Fruit fly (Drosophila melanogaster) whole organism, embryonic: Measurements from ENCODE around the gene anchor.

Experiments used
- ATbp ChIP-seq: fragments of 200-800 bp; sonication (Bioruptor generic); optimal IDR thresholded peaks from 2 replicates; lab custom pipeline; 2017; ENCODE audit warnings: missing biosample characterization, mild to moderate bottlenecking, missing genetic modification characterization, missing genetic modification reagents
- Aef1 ChIP-seq: fragments of 200-800 bp; sonication (Bioruptor generic); IDR thresholded peaks from 3 replicates; pipeline ENCODE4 v1.3.6; 2022; ENCODE audit warnings: missing biosample characterization, missing genetic modification characterization
- B-H2 ChIP-seq: fragments of 200-800 bp; sonication (Bioruptor generic); optimal IDR thresholded peaks from 2 replicates; lab custom pipeline; 2018; ENCODE audit warnings: missing biosample characterization, mild to moderate bottlenecking, missing genetic modification characterization
- Bdp1 ChIP-seq: fragments of 200-800 bp; sonication (Bioruptor generic); optimal IDR thresholded peaks from 3 replicates; lab custom pipeline; 2016; ENCODE audit warnings: missing biosample characterization, missing genetic modification characterization
- CG10959 ChIP-seq: fragments of 200-800 bp; sonication (Bioruptor generic); IDR thresholded peaks from 2 replicates; pipeline ENCODE4 v1.3.6; 2022; ENCODE audit warnings: missing biosample characterization, missing genetic modification characterization
- CG11085 ChIP-seq: fragments of 200-800 bp; sonication (Bioruptor generic); IDR thresholded peaks from 2 replicates; pipeline ENCODE4 v1.3.6; 2022; ENCODE audit warnings: missing biosample characterization, missing genetic modification characterization
- CG11560 ChIP-seq: fragments of 200-800 bp; sonication (Bioruptor generic); IDR thresholded peaks from 3 replicates; pipeline ENCODE4 v1.3.6; 2022; ENCODE audit warnings: missing biosample characterization, missing genetic modification characterization
- CG13775 ChIP-seq: fragments of 200-800 bp; sonication (Bioruptor generic); optimal IDR thresholded peaks from 3 replicates; lab custom pipeline; 2017; ENCODE audit warnings: missing biosample characterization, mild to moderate bottlenecking, missing genetic modification characterization
- CG15479 ChIP-seq: fragments of 200-800 bp; sonication (Bioruptor generic); optimal IDR thresholded peaks from 3 replicates; lab custom pipeline; 2019; ENCODE audit warnings: missing biosample characterization, mild to moderate bottlenecking, missing genetic modification characterization, moderate library complexity
- CG17568 ChIP-seq: fragments of 200-800 bp; sonication (Bioruptor generic); optimal IDR thresholded peaks from 2 replicates; lab custom pipeline; 2018; ENCODE audit warnings: missing biosample characterization, mild to moderate bottlenecking, missing genetic modification characterization, moderate library complexity
- CG18262 ChIP-seq: fragments of 200-800 bp; optimal IDR thresholded peaks from 3 replicates; lab custom pipeline; 2019; ENCODE audit warnings: missing biosample characterization, mild to moderate bottlenecking, missing genetic modification characterization, moderate library complexity
- CG2129 ChIP-seq: fragments of 200-800 bp; sonication (Bioruptor generic); IDR thresholded peaks from 2 replicates; pipeline ENCODE4 v1.3.6; 2022; ENCODE audit warnings: missing biosample characterization, missing genetic modification characterization; ENCODE audit not compliant: partially characterized antibody
- CG2202 ChIP-seq: fragments of 200-800 bp; sonication (Bioruptor generic); optimal IDR thresholded peaks from 2 replicates; lab custom pipeline; 2018; ENCODE audit warnings: missing biosample characterization, mild to moderate bottlenecking, missing genetic modification characterization
- CG30431 ChIP-seq: fragments of 200-800 bp; sonication (Bioruptor generic); optimal IDR thresholded peaks from 2 replicates; lab custom pipeline; 2017; ENCODE audit warnings: missing biosample characterization, missing genetic modification characterization
- CG3065 ChIP-seq: fragments of 200-800 bp; sonication (Bioruptor generic); optimal IDR thresholded peaks from 2 replicates; lab custom pipeline; 2016; ENCODE audit warnings: missing biosample characterization, missing genetic modification characterization
- CG3281 ChIP-seq: fragments of 200-800 bp; sonication (Bioruptor generic); optimal IDR thresholded peaks from 3 replicates; lab custom pipeline; 2017; ENCODE audit warnings: missing biosample characterization, mild to moderate bottlenecking, missing genetic modification characterization
- CG4854 ChIP-seq: fragments of 200-800 bp; sonication (Bioruptor generic); optimal IDR thresholded peaks from 2 replicates; lab custom pipeline; 2016; ENCODE audit warnings: missing biosample characterization, missing genetic modification characterization, inconsistent platforms
- CG6854 ChIP-seq: fragments of 200-800 bp; sonication (Bioruptor generic); optimal IDR thresholded peaks from 3 replicates; lab custom pipeline; 2017; ENCODE audit warnings: missing biosample characterization, mild to moderate bottlenecking, missing genetic modification characterization
- CG7987 ChIP-seq: fragments of 200-800 bp; sonication (Bioruptor generic); optimal IDR thresholded peaks from 2 replicates; lab custom pipeline; 2018; ENCODE audit warnings: missing biosample characterization, mild to moderate bottlenecking, missing genetic modification characterization, moderate library complexity
- CG8388 ChIP-seq: fragments of 200-800 bp; sonication (Bioruptor generic); optimal IDR thresholded peaks from 2 replicates; lab custom pipeline; 2019; ENCODE audit warnings: missing biosample characterization, mild to moderate bottlenecking, missing genetic modification characterization, moderate library complexity
- CG9437 ChIP-seq: fragments of 200-800 bp; sonication (Bioruptor generic); optimal IDR thresholded peaks from 2 replicates; lab custom pipeline; 2018; ENCODE audit warnings: missing biosample characterization, mild to moderate bottlenecking, missing genetic modification characterization
- Dll ChIP-seq: fragments of 200-800 bp; sonication (Bioruptor generic); IDR thresholded peaks from 4 replicates; pipeline ENCODE4 v1.3.6; 2022; ENCODE audit warnings: missing biosample characterization, missing genetic modification characterization; ENCODE audit not compliant: partially characterized antibody
- E2f1 ChIP-seq: fragments of 200-800 bp; sonication (Bioruptor generic); IDR thresholded peaks from 2 replicates; pipeline ENCODE4 v1.3.6; 2022; ENCODE audit warnings: missing biosample characterization, missing genetic modification characterization
- Hsf ChIP-seq: fragments of 200-800 bp; sonication (Bioruptor generic); optimal IDR thresholded peaks from 3 replicates; lab custom pipeline; 2016; ENCODE audit warnings: missing biosample characterization, missing genetic modification characterization
- Max ChIP-seq: fragments of 200-800 bp; sonication (Bioruptor generic); optimal IDR thresholded peaks from 2 replicates; lab custom pipeline; 2016; ENCODE audit warnings: missing biosample characterization, mild to moderate bottlenecking, missing genetic modification characterization
- Meics ChIP-seq: fragments of 200-800 bp; sonication (Bioruptor generic); optimal IDR thresholded peaks from 2 replicates; lab custom pipeline; 2017; ENCODE audit warnings: missing biosample characterization, mild to moderate bottlenecking, missing genetic modification characterization
- Oli ChIP-seq: fragments of 200-800 bp; sonication (Bioruptor generic); optimal IDR thresholded peaks from 2 replicates; lab custom pipeline; 2018; ENCODE audit warnings: missing biosample characterization, mild to moderate bottlenecking, missing genetic modification characterization, moderate library complexity
- Pdp1 ChIP-seq, 2 experiments: fragments of 200-800 bp; sonication (Bioruptor generic); optimal IDR thresholded peaks; 3 replicates each; lab custom pipeline; 2016; ENCODE audit warnings: missing biosample characterization in 2 of 2, missing genetic modification characterization in 2 of 2, mild to moderate bottlenecking in 1 of 2, moderate library complexity in 1 of 2
- Ptx1 ChIP-seq: fragments of 200-800 bp; sonication (Bioruptor generic); IDR thresholded peaks from 2 replicates; pipeline ENCODE4 v1.3.6; 2022; ENCODE audit warnings: missing biosample characterization, missing genetic modification characterization
- Sox100B ChIP-seq: fragments of 200-800 bp; sonication (Bioruptor generic); optimal IDR thresholded peaks from 3 replicates; lab custom pipeline; 2018; ENCODE audit warnings: missing biosample characterization, mild to moderate bottlenecking, missing genetic modification characterization
- Sox102F ChIP-seq: fragments of 200-800 bp; sonication (Bioruptor generic); optimal IDR thresholded peaks from 2 replicates; lab custom pipeline; 2018; ENCODE audit warnings: missing biosample characterization, mild to moderate bottlenecking, missing genetic modification characterization, moderate library complexity
- Sry-β ChIP-seq: fragments of 200-800 bp; sonication (Bioruptor generic); optimal IDR thresholded peaks from 2 replicates; lab custom pipeline; 2018; ENCODE audit warnings: missing biosample characterization, mild to moderate bottlenecking, missing genetic modification characterization, moderate library complexity
- bcd ChIP-seq: fragments of 200-800 bp; sonication (Bioruptor generic); optimal IDR thresholded peaks from 2 replicates; lab custom pipeline; 2017; ENCODE audit warnings: missing biosample characterization, mild to moderate bottlenecking, missing genetic modification characterization
- bowl ChIP-seq: fragments of 200-800 bp; sonication (Bioruptor generic); IDR thresholded peaks from 2 replicates; pipeline ENCODE4 v1.3.6; 2022; ENCODE audit warnings: missing biosample characterization, missing genetic modification characterization
- chif ChIP-seq, 2 experiments: fragments of 200-800 bp; sonication (Bioruptor generic); optimal IDR thresholded peaks; 3 replicates each; lab custom pipeline; 2016; ENCODE audit warnings: missing biosample characterization in 2 of 2, missing genetic modification characterization in 2 of 2
- chinmo ChIP-seq: fragments of 200-800 bp; sonication (Bioruptor generic); IDR thresholded peaks from 4 replicates; pipeline ENCODE4 v1.3.6; 2022; ENCODE audit warnings: missing biosample characterization, missing genetic modification characterization; ENCODE audit not compliant: partially characterized antibody
- dysf ChIP-seq: fragments of 200-800 bp; sonication (Bioruptor generic); IDR thresholded peaks from 3 replicates; pipeline ENCODE4 v1.3.6; 2022; ENCODE audit warnings: missing biosample characterization, missing genetic modification characterization
- grau ChIP-seq: fragments of 200-800 bp; optimal IDR thresholded peaks from 3 replicates; lab custom pipeline; 2019; ENCODE audit warnings: missing biosample characterization, mild to moderate bottlenecking, missing genetic modification characterization, moderate library complexity
- gsb-n ChIP-seq: fragments of 200-800 bp; sonication (Bioruptor generic); optimal IDR thresholded peaks from 3 replicates; lab custom pipeline; 2018; ENCODE audit warnings: missing biosample characterization, mild to moderate bottlenecking, missing genetic modification characterization
- hbn ChIP-seq: fragments of 200-800 bp; sonication (Bioruptor generic); IDR thresholded peaks from 2 replicates; pipeline ENCODE4 v1.3.6; 2022; ENCODE audit warnings: missing biosample characterization, missing genetic modification characterization; ENCODE audit not compliant: partially characterized antibody
- lov ChIP-seq, 2 experiments: fragments of 200-800 bp in 1 of 2; fragments of >200 bp in 1 of 2; sonication (Bioruptor generic) in 1 of 2; IDR thresholded peaks in 1 of 2; optimal IDR thresholded peaks in 1 of 2; 2 replicates in 1 of 2; 3 replicates in 1 of 2; pipeline versions ENCODE4 v1.3.6 to Lab custom; 2017 to 2022; ENCODE audit warnings: missing biosample characterization in 1 of 2, missing genetic modification characterization in 1 of 2
- pan ChIP-seq, 4 experiments: fragments of >200 bp in 3 of 4; fragments of 200-800 bp in 1 of 4; sonication (Bioruptor generic) in 1 of 4; optimal IDR thresholded peaks in 3 of 4; IDR thresholded peaks in 1 of 4; 2 replicates each; pipeline versions ENCODE4 v1.3.6 to Lab custom; 2017 to 2022; ENCODE audit warnings: missing biosample characterization in 2 of 4, missing genetic modification characterization in 2 of 4, mixed read lengths in 1 of 4
- schlank ChIP-seq: fragments of 200-800 bp; sonication (Bioruptor generic); optimal IDR thresholded peaks from 2 replicates; lab custom pipeline; 2018; ENCODE audit warnings: missing biosample characterization, mild to moderate bottlenecking, missing genetic modification characterization
- sd ChIP-seq: fragments of 200-800 bp; sonication (Bioruptor generic); optimal IDR thresholded peaks from 3 replicates; lab custom pipeline; 2018; ENCODE audit warnings: missing biosample characterization, mild to moderate bottlenecking, missing genetic modification characterization, moderate library complexity
- slou ChIP-seq: fragments of 200-800 bp; sonication (Bioruptor generic); optimal IDR thresholded peaks from 3 replicates; lab custom pipeline; 2016; ENCODE audit warnings: missing biosample characterization, missing genetic modification characterization
- sug ChIP-seq: fragments of 200-800 bp; optimal IDR thresholded peaks from 2 replicates; lab custom pipeline; 2019; ENCODE audit warnings: missing biosample characterization, mild to moderate bottlenecking, missing genetic modification characterization, moderate library complexity
- unc-4 ChIP-seq: fragments of 200-800 bp; sonication (Bioruptor generic); IDR thresholded peaks from 2 replicates; pipeline ENCODE4 v1.3.6; 2022; ENCODE audit warnings: missing biosample characterization, missing genetic modification characterization; ENCODE audit not compliant: partially characterized antibody

Gene anchor

DNA sequence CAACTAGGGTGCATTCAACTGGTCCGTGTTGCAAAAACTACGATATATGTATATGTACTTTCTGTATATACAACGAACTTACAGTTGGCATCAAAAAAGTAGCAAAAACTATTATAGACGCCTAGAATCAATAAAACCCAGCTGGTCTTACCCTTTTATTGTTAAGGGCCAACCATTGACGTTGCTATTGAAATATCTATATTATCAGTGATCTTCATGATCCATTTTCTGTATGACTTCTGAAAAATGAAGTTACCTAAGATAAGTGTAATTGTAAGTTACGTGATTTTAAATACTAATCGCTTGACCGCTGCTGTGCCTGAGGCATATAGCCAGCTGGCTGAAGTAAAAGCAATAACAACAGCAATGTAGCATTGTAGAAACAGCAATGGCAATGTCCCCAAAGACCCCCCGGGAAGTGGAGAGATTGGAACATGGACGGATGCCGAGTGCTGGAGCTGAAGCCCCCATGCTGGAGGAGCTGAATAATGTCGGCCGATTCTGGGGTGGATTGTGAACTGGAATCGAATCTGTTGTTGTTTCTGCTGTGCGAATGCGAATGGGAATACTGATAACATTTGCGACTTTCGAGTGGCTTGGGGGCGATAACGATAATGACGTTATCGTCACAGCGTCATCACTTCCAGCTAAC is 36.2 kb downstream of the anchor start (continued):
- TF ChIP-seq schlank (no peak), ATbp (peak; percentile 19), bowl (GFP tag; lab: Robert Waterston, UW) (no peak; the same call in 1 of the 2 replicates), gsb-n (tag; lab: Kevin White, UChicago) (peak; percentile 13), B-H2 (GFP tag; lab: Kevin White, UChicago) (no peak), CG11560 (tag; lab: Robert Waterston, UW) (no peak), CG2202 (tag; lab: Kevin White, UChicago) (peak; percentile 22), CG3065 (GFP tag; lab: Kevin White, UChicago) (no peak), Meics (GFP tag; lab: Kevin White, UChicago) (peak; percentile 48), CG15479 (GFP tag; lab: Kevin White, UChicago) (peak; percentile 7), Dll (no peak), hbn (GFP tag; lab: Robert Waterston, UW) (no peak), unc-4 (GFP tag; lab: Robert Waterston, UW) (no peak), CG6854 (GFP tag; lab: Kevin White, UChicago) (peak; percentile 36), CG11085 (no peak), sug (peak; percentile 95), Oli (tag; lab: Kevin White, UChicago) (peak; percentile 64), dysf (GFP tag; lab: Robert Waterston, UW) (peak; percentile 44; the same call in 2 of the 3 replicates), Sox102F (GFP tag; lab: Kevin White, UChicago) (peak; percentile 61), sd (tag; lab: Kevin White, UChicago) (no peak), pan (optimal IDR thresholded peaks at IDR 0.05; lab: Kevin White, UChicago) (no peak), pan (GFP tag; optimal IDR thresholded peaks at IDR 0.05 in 1 of 2, IDR thresholded peaks at IDR 0.05 in 1 of 2) (peak in 1 of 2 experiments; percentile 40), CG7987 (GFP tag; lab: Kevin White, UChicago) (no peak), CG9437 (GFP tag; lab: Kevin White, UChicago) (no peak), bcd (GFP tag; lab: Kevin White, UChicago) (peak; percentile 22), CG17568 (peak; percentile 44), Sry-β (GFP tag; lab: Kevin White, UChicago) (no peak), Pdp1 (GFP tag; optimal IDR thresholded peaks at IDR 0.05; lab: Kevin White, UChicago) (peak; percentile 3 to 35), CG2129 (GFP tag; lab: Robert Waterston, UW) (no peak), E2f1 (no peak), CG18262 (peak; percentile 52), CG30431 (GFP tag; lab: Kevin White, UChicago) (peak; percentile 14), chif (GFP tag; optimal IDR thresholded peaks at IDR 0.05; lab: Kevin White, UChicago) (peak; percentile 30 to 62), CG3281 (GFP tag; lab: Kevin White, UChicago) (peak; percentile 65), Hsf (GFP tag; lab: Kevin White, UChicago) (peak; percentile 25), CG4854 (GFP tag; lab: Kevin White, UChicago) (peak; percentile 34), lov (optimal IDR thresholded peaks at IDR 0.05; lab: Kevin White, UChicago) (no peak), lov (GFP tag; IDR thresholded peaks at IDR 0.05; lab: Robert Waterston, UW) (no peak), slou (GFP tag; lab: Kevin White, UChicago) (no peak), CG10959 (GFP tag; lab: Robert Waterston, UW) (no peak), CG8388 (GFP tag; lab: Kevin White, UChicago) (peak; percentile 27), grau (tag; lab: Kevin White, UChicago) (peak; percentile 43), Sox100B (GFP tag; lab: Kevin White, UChicago) (no peak), Aef1 (no peak), Bdp1 (GFP tag; lab: Kevin White, UChicago) (peak; percentile 31), Max (GFP tag; lab: Kevin White, UChicago) (peak; percentile 24), Ptx1 (GFP tag; lab: Robert Waterston, UW) (0 out of 2 replicates have a peak, but pooled peaks have one; percentile 18), CG13775 (GFP tag; lab: Kevin White, UChicago) (no peak), chinmo (GFP tag; lab: Robert Waterston, UW) (no peak)
